Fruit fly (Drosophila melanogaster) whole organism, embryonic: ENCODE data around the gene mRpS26.
A peak's percentile ranks its signal among the peaks of the same experiment; 100 is the strongest.

Source experiments
- Bgb ChIP-seq: fragments of 200-800 bp; sonication (Bioruptor generic); IDR thresholded peaks from 2 replicates; pipeline ENCODE4 v1.3.6; 2022; ENCODE audit warnings: missing biosample characterization, missing genetic modification characterization; ENCODE audit not compliant: partially characterized antibody
- CG12744 ChIP-seq: fragments of 200-800 bp; sonication (Bioruptor generic); optimal IDR thresholded peaks from 2 replicates; lab custom pipeline; 2016; ENCODE audit warnings: missing biosample characterization, missing genetic modification characterization
- CG14014 ChIP-seq: fragments of 200-800 bp; sonication (Bioruptor generic); IDR thresholded peaks from 2 replicates; pipeline ENCODE4 v1.3.6; 2022; ENCODE audit warnings: missing biosample characterization, missing genetic modification characterization
- CG14710 ChIP-seq: fragments of 200-800 bp; sonication (Bioruptor generic); optimal IDR thresholded peaks from 3 replicates; lab custom pipeline; 2019; ENCODE audit warnings: missing biosample characterization, mild to moderate bottlenecking, missing genetic modification characterization, moderate library complexity
- CG16779 ChIP-seq: fragments of 200-800 bp; sonication (Bioruptor generic); IDR thresholded peaks from 2 replicates; pipeline ENCODE4 v1.3.6; 2022; ENCODE audit warnings: missing biosample characterization, missing genetic modification characterization
- CG1832 ChIP-seq: fragments of 200-800 bp; sonication (Bioruptor generic); optimal IDR thresholded peaks from 2 replicates; lab custom pipeline; 2017; ENCODE audit warnings: missing biosample characterization, mild to moderate bottlenecking, missing genetic modification characterization, inconsistent platforms
- CG2875 ChIP-seq: fragments of 200-800 bp; sonication (Bioruptor generic); optimal IDR thresholded peaks from 2 replicates; lab custom pipeline; 2017; ENCODE audit warnings: missing biosample characterization, mild to moderate bottlenecking, missing genetic modification characterization, missing genetic modification reagents
- CG31441 ChIP-seq: fragments of 200-800 bp; sonication (Bioruptor generic); IDR thresholded peaks from 2 replicates; pipeline ENCODE4 v1.3.6; 2022; ENCODE audit warnings: missing biosample characterization, missing genetic modification characterization
- CG3847 ChIP-seq: fragments of 200-800 bp; sonication (Bioruptor generic); IDR thresholded peaks from 2 replicates; pipeline ENCODE4 v1.3.6; 2022; ENCODE audit warnings: missing biosample characterization, missing genetic modification characterization
- CG7987 ChIP-seq: fragments of 200-800 bp; sonication (Bioruptor generic); optimal IDR thresholded peaks from 2 replicates; lab custom pipeline; 2018; ENCODE audit warnings: missing biosample characterization, mild to moderate bottlenecking, missing genetic modification characterization, moderate library complexity
- CTCF ChIP-seq: fragments of 200-800 bp; sonication (Bioruptor generic); optimal IDR thresholded peaks from 2 replicates; lab custom pipeline; 2017; ENCODE audit warnings: missing biosample characterization, mild to moderate bottlenecking, missing genetic modification characterization, moderate library complexity
- CkIIα-i1 ChIP-seq: fragments of 200-800 bp; sonication (Bioruptor generic); IDR thresholded peaks from 2 replicates; pipeline ENCODE4 v1.3.6; 2022; ENCODE audit warnings: missing biosample characterization, missing genetic modification characterization
- Ets65A ChIP-seq: fragments of 200-800 bp; sonication (Bioruptor generic); peaks from one replicate; lab custom pipeline; 2016; ENCODE audit warnings: missing biosample characterization, missing genetic modification characterization
- Nf-YC ChIP-seq: fragments of 200-800 bp; optimal IDR thresholded peaks from 3 replicates; lab custom pipeline; 2019; ENCODE audit warnings: missing biosample characterization, mild to moderate bottlenecking, missing genetic modification characterization, moderate library complexity
- Trl ChIP-seq, 3 experiments: fragments of >200 bp in 2 of 3; fragments of 200-800 bp in 1 of 3; sonication (Bioruptor generic) in 1 of 3; optimal IDR thresholded peaks; 2 replicates in 1 of 3; 3 replicates in 2 of 3; lab custom pipeline; 2016 to 2017; ENCODE audit warnings: missing biosample characterization in 1 of 3, missing genetic modification characterization in 1 of 3
- Vsx1 ChIP-seq: fragments of 200-800 bp; sonication (Bioruptor generic); optimal IDR thresholded peaks from 2 replicates; lab custom pipeline; 2017; ENCODE audit warnings: missing biosample characterization, mild to moderate bottlenecking, missing genetic modification characterization, missing genetic modification reagents
- bbx ChIP-seq: fragments of 200-800 bp; sonication (Bioruptor generic); IDR thresholded peaks from 2 replicates; pipeline ENCODE4 v1.3.6; 2022; ENCODE audit warnings: missing biosample characterization, missing genetic modification characterization; ENCODE audit not compliant: partially characterized antibody
- caup ChIP-seq: fragments of 200-800 bp; sonication (Bioruptor generic); optimal IDR thresholded peaks from 3 replicates; lab custom pipeline; 2017; ENCODE audit warnings: missing biosample characterization, mild to moderate bottlenecking, missing genetic modification characterization, moderate library complexity; ENCODE audit not compliant: severe bottlenecking
- corto ChIP-seq: fragments of 200-800 bp; sonication (Bioruptor generic); optimal IDR thresholded peaks from 2 replicates; lab custom pipeline; 2016; ENCODE audit warnings: missing biosample characterization, mild to moderate bottlenecking, missing genetic modification characterization, moderate library complexity
- dan ChIP-seq: fragments of 200-800 bp; sonication (Bioruptor generic); IDR thresholded peaks from 2 replicates; pipeline ENCODE4 v1.3.6; 2022; ENCODE audit warnings: missing biosample characterization, missing genetic modification characterization
- dm ChIP-seq: fragments of 200-800 bp; sonication (Bioruptor generic); optimal IDR thresholded peaks from 3 replicates; lab custom pipeline; 2016; ENCODE audit warnings: missing biosample characterization, missing genetic modification characterization
- dmrt11E ChIP-seq: fragments of 200-800 bp; sonication (Bioruptor generic); optimal IDR thresholded peaks from 3 replicates; lab custom pipeline; 2018; ENCODE audit warnings: missing biosample characterization, mild to moderate bottlenecking, missing genetic modification characterization, moderate library complexity
- esg ChIP-seq: fragments of 200-800 bp; sonication (Bioruptor generic); conservative IDR thresholded peaks from 2 replicates; pipeline ENCODE4 v1.3.6; 2022; ENCODE audit warnings: missing biosample characterization, missing genetic modification characterization
- exex ChIP-seq: fragments of 200-800 bp; sonication (Bioruptor generic); optimal IDR thresholded peaks from 4 replicates; lab custom pipeline; 2018; ENCODE audit warnings: missing biosample characterization, mild to moderate bottlenecking, missing genetic modification characterization, moderate library complexity
- gsb ChIP-seq: fragments of 200-800 bp; sonication (Bioruptor generic); IDR thresholded peaks from 2 replicates; pipeline ENCODE4 v1.3.6; 2022; ENCODE audit warnings: missing biosample characterization, missing genetic modification characterization
- gsb-n ChIP-seq: fragments of 200-800 bp; sonication (Bioruptor generic); optimal IDR thresholded peaks from 3 replicates; lab custom pipeline; 2018; ENCODE audit warnings: missing biosample characterization, mild to moderate bottlenecking, missing genetic modification characterization
- lilli ChIP-seq: fragments of 200-800 bp; sonication (Bioruptor generic); optimal IDR thresholded peaks from 3 replicates; lab custom pipeline; 2016; ENCODE audit warnings: missing biosample characterization, missing genetic modification characterization
- nerfin-2 ChIP-seq: fragments of 200-800 bp; sonication (Bioruptor generic); IDR thresholded peaks from 2 replicates; pipeline ENCODE4 v1.3.6; 2022; ENCODE audit warnings: missing biosample characterization, missing genetic modification characterization; ENCODE audit not compliant: partially characterized antibody
- nom ChIP-seq: fragments of 200-800 bp; sonication (Bioruptor generic); optimal IDR thresholded peaks from 2 replicates; lab custom pipeline; 2017; ENCODE audit warnings: missing biosample characterization, missing genetic modification characterization, mild to moderate bottlenecking, moderate library complexity, missing genetic modification reagents
- p53 ChIP-seq: fragments of 200-800 bp; sonication (Bioruptor generic); optimal IDR thresholded peaks from 2 replicates; lab custom pipeline; 2016; ENCODE audit warnings: missing biosample characterization, missing genetic modification characterization
- pb ChIP-seq: fragments of 200-800 bp; sonication (Bioruptor generic); optimal IDR thresholded peaks from 3 replicates; lab custom pipeline; 2016; ENCODE audit warnings: missing biosample characterization, missing genetic modification characterization
- peb ChIP-seq: fragments of 200-800 bp; sonication (Bioruptor generic); IDR thresholded peaks from 2 replicates; pipeline ENCODE4 v1.3.6; 2022; ENCODE audit warnings: missing biosample characterization, missing genetic modification characterization
- sens ChIP-seq: fragments of 200-800 bp; sonication (Bioruptor generic); peaks from one replicate; lab custom pipeline; 2016; ENCODE audit warnings: missing biosample characterization, missing genetic modification characterization
- tll ChIP-seq, 2 experiments: fragments of 200-800 bp in 1 of 2; fragments of >200 bp in 1 of 2; sonication (Bioruptor generic) in 1 of 2; optimal IDR thresholded peaks; 2 replicates each; lab custom pipeline; 2017 to 2019; ENCODE audit warnings: missing biosample characterization in 2 of 2, missing genetic modification characterization in 2 of 2, mild to moderate bottlenecking in 1 of 2, moderate library complexity in 1 of 2
- wdn ChIP-seq: fragments of 200-800 bp; sonication (Bioruptor generic); IDR thresholded peaks from 2 replicates; pipeline ENCODE4 v1.3.6; 2022; ENCODE audit warnings: missing biosample characterization, missing genetic modification characterization
- yki ChIP-seq: fragments of >200 bp; optimal IDR thresholded peaks from 3 replicates; lab custom pipeline; 2018
- zf30C ChIP-seq: fragments of 200-800 bp; sonication (Bioruptor generic); optimal IDR thresholded peaks from 3 replicates; lab custom pipeline; 2018; ENCODE audit warnings: missing biosample characterization, mild to moderate bottlenecking, missing genetic modification characterization
- zfh2 ChIP-seq: fragments of 200-800 bp; sonication (Bioruptor generic); optimal IDR thresholded peaks from 2 replicates; lab custom pipeline; 2016; ENCODE audit warnings: missing biosample characterization, missing genetic modification characterization

mRpS26 gene

dm6 chr3L:18064632-18065482 lies 41.5 kb upstream of the mRpS26 start, which contains the start of gene Eip75B (continued):
- TF ChIP-seq dmrt11E (peak; percentile 52), CG14710 (tag; lab: Kevin White, UChicago) (peak; percentile 13), bbx (GFP tag; lab: Robert Waterston, UW) (no peak), CG16779 (GFP tag; lab: Robert Waterston, UW) (no peak), zf30C (peak; percentile 81), sens (GFP tag; lab: Kevin White, UChicago) (peak; percentile 76)

DNA sequence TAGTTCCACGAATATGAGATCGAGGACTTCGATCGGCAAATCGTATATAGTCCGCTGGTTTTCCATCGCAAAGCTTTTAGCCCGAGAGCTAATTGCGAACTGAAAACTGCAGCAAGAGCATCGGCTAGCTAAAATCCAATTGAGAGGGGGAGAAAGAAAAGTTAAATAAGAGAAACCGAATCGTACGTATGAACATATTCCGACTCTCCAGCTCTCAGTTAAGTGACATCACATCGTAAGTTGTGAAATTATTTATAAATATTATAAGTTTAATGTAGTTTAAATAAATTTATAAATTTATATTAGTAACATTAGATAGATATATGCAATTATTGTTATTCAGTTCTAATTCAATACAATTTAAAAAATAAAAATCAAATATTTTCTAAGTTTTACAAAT lies 36.3 kb upstream of the mRpS26 start, which contains the start of gene CG44006:
Gene CG44006, minus strand, starts transcription at position 101 of the 400 bp plus-strand sequence.
- TF ChIP-seq CG3847 (GFP tag; lab: Robert Waterston, UW), result no peak
- no peak for TF ChIP-seq pb (GFP tag; lab: Kevin White, UChicago)
- TF ChIP-seq nom (GFP tag; lab: Kevin White, UChicago), result peak; percentile 4
- TF ChIP-seq Trl (optimal IDR thresholded peaks at IDR 0.05; lab: Kevin White, UChicago), result peak in 1 of 2 experiments; percentile 7
- no peak for TF ChIP-seq Trl (GFP tag; optimal IDR thresholded peaks at IDR 0.05; lab: Kevin White, UChicago)
- no peak for TF ChIP-seq Nf-YC (tag; lab: Kevin White, UChicago)

dm6 chr3L:18072023-18072422 lies 34.4 kb upstream of the mRpS26 start, which contains the start of gene CG44005:
CG44005 (minus strand) TSS chr3L:18072123.
- TF ChIP-seq Bgb (GFP tag; lab: Robert Waterston, UW) (no peak), lilli (GFP tag; lab: Kevin White, UChicago) (no peak), CTCF (no peak), Vsx1 (GFP tag; lab: Kevin White, UChicago) (no peak), dm (GFP tag; lab: Kevin White, UChicago) (no peak), exex (tag; lab: Kevin White, UChicago) (no peak), gsb-n (tag; lab: Kevin White, UChicago) (no peak), tll (GFP tag; optimal IDR thresholded peaks at IDR 0.05; lab: Kevin White, UChicago) (no peak), CG2875 (GFP tag; lab: Kevin White, UChicago) (no peak), p53 (no peak), caup (no peak), esg (GFP tag; lab: Robert Waterston, UW) (no peak), peb (GFP tag; lab: Robert Waterston, UW) (no peak), CG1832 (GFP tag; lab: Kevin White, UChicago) (no peak), wdn (no peak), CkIIα-i1 (GFP tag; lab: Robert Waterston, UW) (no peak)

DNA sequence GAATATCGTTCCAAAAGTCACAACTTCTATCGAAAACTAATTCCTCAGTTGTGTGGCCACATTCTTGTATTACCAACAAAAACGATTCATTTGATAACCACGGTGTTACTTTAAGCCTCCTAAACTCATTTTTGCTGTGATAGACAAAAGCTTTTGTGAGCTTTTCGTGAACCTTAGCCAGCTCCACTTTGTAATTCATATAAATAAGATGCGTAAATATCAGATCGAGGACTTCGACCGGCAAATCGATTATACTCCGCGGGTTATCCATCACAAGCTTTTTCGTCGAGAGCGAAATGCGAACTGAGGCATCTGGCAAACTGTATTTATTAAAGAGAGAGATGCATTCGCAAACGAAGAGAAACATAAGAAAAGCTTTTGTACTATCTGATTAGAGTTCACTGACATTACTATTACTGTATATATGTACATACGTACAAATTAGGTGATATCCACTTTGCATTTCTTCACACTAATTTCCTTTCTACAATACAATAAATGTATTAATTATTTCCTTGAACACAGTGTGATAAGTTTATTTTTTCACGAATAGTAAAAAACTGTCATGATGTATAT lies 32.7 kb upstream of the mRpS26 start, which contains the start of gene CG44004:
Gene CG44004, minus strand, starts transcription at position 305 of the 576 bp plus-strand sequence.
- TF ChIP-seq CG12744 (no peak), Trl (optimal IDR thresholded peaks at IDR 0.05; lab: Kevin White, UChicago) (no peak), Trl (GFP tag; optimal IDR thresholded peaks at IDR 0.05; lab: Kevin White, UChicago) (no peak), yki (lab: Kevin White, UChicago) (no peak), CG7987 (GFP tag; lab: Kevin White, UChicago) (no peak), Ets65A (no peak), dan (GFP tag; lab: Robert Waterston, UW) (no peak), sens (GFP tag; lab: Kevin White, UChicago) (peak; percentile 11), nerfin-2 (GFP tag; lab: Robert Waterston, UW) (no peak), CG31441 (GFP tag; lab: Robert Waterston, UW) (no peak), corto (GFP tag; lab: Kevin White, UChicago) (no peak), CG14014 (no peak), gsb (GFP tag; lab: Robert Waterston, UW) (no peak), nom (GFP tag; lab: Kevin White, UChicago) (peak; percentile 66), zfh2 (GFP tag; lab: Kevin White, UChicago) (no peak)
